Worm (Caenorhabditis elegans) whole organism, L1 larva: ENCODE data around the gene C32D5.14.

Experiments
- nhr-77 ChIP-seq: fragments of 150-350 bp; optimal IDR thresholded peaks from 2 replicates; lab custom pipeline; 2014; ENCODE audit warnings: missing biosample characterization, missing genetic modification characterization
- unc-30 ChIP-seq: sonication (generic microtip); optimal IDR thresholded peaks from 2 replicates; lab custom pipeline; 2017; ENCODE audit warnings: missing biosample characterization, missing genetic modification characterization
- unc-62 ChIP-seq: fragments of 150-350 bp; optimal IDR thresholded peaks from 2 replicates; lab custom pipeline; 2014; ENCODE audit warnings: missing biosample characterization, missing genetic modification reagents, missing genetic modification characterization

ce11 chrII:6349968-6350367, 14.7 kb downstream of the C32D5.14 start:
- TF ChIP-seq nhr-77 (tag; lab: Kevin White, UChicago) = no peak
- no peak for TF ChIP-seq unc-62 (GFP tag; lab: Kevin White, UChicago)
- TF ChIP-seq unc-30 (tag; lab: Kevin White, UChicago) = no peak
